Fruit fly (Drosophila melanogaster) whole organism, wandering third instar larva: ENCODE results near the gene Irbp18.

Experiments used
- CG9705 ChIP-seq: fragments of 200-800 bp; sonication (Bioruptor generic); optimal IDR thresholded peaks from 2 replicates; lab custom pipeline; 2018; ENCODE audit warnings: missing biosample characterization, mild to moderate bottlenecking, missing genetic modification characterization
- HLH106 ChIP-seq: fragments of 200-800 bp; optimal IDR thresholded peaks from 3 replicates; lab custom pipeline; 2019; ENCODE audit warnings: missing biosample characterization, mild to moderate bottlenecking, missing genetic modification characterization, moderate library complexity
- OdsH ChIP-seq: fragments of 200-800 bp; sonication (Bioruptor generic); optimal IDR thresholded peaks from 2 replicates; lab custom pipeline; 2016; ENCODE audit warnings: missing biosample characterization, mild to moderate bottlenecking, missing genetic modification characterization
- dl ChIP-seq, 2 experiments: fragments of 175-275, 200-275 bp in 1 of 2; fragments of 200-275 bp in 1 of 2; sonication (Bioruptor generic); optimal IDR thresholded peaks; lab custom pipeline; 2018; ENCODE audit warnings: mild to moderate bottlenecking in 2 of 2, missing biosample characterization in 2 of 2, missing genetic modification characterization in 2 of 2, moderate library complexity in 2 of 2; ENCODE audit not compliant: partially characterized antibody in 2 of 2, insufficient read depth in 1 of 2
- fru ChIP-seq: fragments of 200-800 bp; sonication (Bioruptor generic); optimal IDR thresholded peaks from 3 replicates; lab custom pipeline; 2016; ENCODE audit warnings: missing biosample characterization, mild to moderate bottlenecking, missing genetic modification characterization
- sv ChIP-seq: fragments of 200-800 bp; sonication (Bioruptor generic); optimal IDR thresholded peaks from 3 replicates; lab custom pipeline; 2016; ENCODE audit warnings: missing biosample characterization, missing genetic modification characterization

DNA sequence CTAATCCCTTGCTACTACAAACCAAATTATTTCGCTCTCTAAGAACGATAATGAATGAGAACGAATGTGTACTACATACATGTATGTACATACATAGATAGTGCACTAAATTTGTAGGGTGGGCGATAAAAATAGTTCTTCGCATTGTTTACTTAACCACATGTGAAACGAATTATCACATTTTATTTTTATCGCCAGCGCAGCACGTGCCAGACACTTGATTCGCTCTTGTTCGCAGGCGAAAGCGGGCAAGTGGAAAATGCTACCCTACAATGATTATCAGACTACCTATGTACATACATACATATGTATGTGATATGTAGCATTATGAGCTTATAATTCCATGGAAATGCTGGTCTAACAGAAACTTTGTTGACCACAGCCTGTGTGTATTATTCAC, 12.2 kb downstream of the Irbp18 start:
- TF ChIP-seq dl (GFP tag; optimal IDR thresholded peaks at IDR 0.05; lab: Kevin White, UChicago; ENCODE audit: insufficient read depth in 1 of 2, partially characterized antibody in 2 of 2) = no peak
- TF ChIP-seq sv (GFP tag; lab: Kevin White, UChicago) = no peak
- no peak for TF ChIP-seq OdsH
- TF ChIP-seq CG9705 (GFP tag; lab: Kevin White, UChicago) = no peak
- TF ChIP-seq fru (GFP tag; lab: Kevin White, UChicago) = no peak
- TF ChIP-seq HLH106 (tag; lab: Kevin White, UChicago) = no peak
